Fruit fly (Drosophila melanogaster) whole organism, prepupa: Measurements from ENCODE around the gene Polr3G.

Experiments
- CG16779 ChIP-seq: fragments of 200-800 bp; sonication (Bioruptor generic); optimal IDR thresholded peaks from 3 replicates; lab custom pipeline; 2017; ENCODE audit warnings: missing biosample characterization, mild to moderate bottlenecking, missing genetic modification characterization
- CG3919 ChIP-seq: fragments of 200-800 bp; sonication (Bioruptor generic); optimal IDR thresholded peaks from 3 replicates; lab custom pipeline; 2016; ENCODE audit warnings: missing biosample characterization, missing genetic modification characterization
- CG7368 ChIP-seq: fragments of 200-800 bp; sonication (Bioruptor generic); optimal IDR thresholded peaks from 3 replicates; lab custom pipeline; 2016; ENCODE audit warnings: missing biosample characterization, missing genetic modification characterization
- CG8632 ChIP-seq: fragments of 200-800 bp; sonication (Bioruptor generic); optimal IDR thresholded peaks from 3 replicates; lab custom pipeline; 2016; ENCODE audit warnings: missing biosample characterization, missing genetic modification characterization
- OdsH ChIP-seq: fragments of 200-800 bp; sonication (Bioruptor generic); optimal IDR thresholded peaks from 3 replicates; lab custom pipeline; 2016; ENCODE audit warnings: missing biosample characterization, missing genetic modification characterization
- Smox ChIP-seq: fragments of 200-800 bp; sonication (Bioruptor generic); optimal IDR thresholded peaks from 3 replicates; lab custom pipeline; 2016; ENCODE audit warnings: missing biosample characterization, missing genetic modification characterization
- cyc ChIP-seq: fragments of 200-800 bp; sonication (Bioruptor generic); optimal IDR thresholded peaks from 3 replicates; lab custom pipeline; 2016; ENCODE audit warnings: missing biosample characterization, missing genetic modification characterization
- net ChIP-seq: fragments of 200-800 bp; sonication (Bioruptor generic); optimal IDR thresholded peaks from 3 replicates; lab custom pipeline; 2016; ENCODE audit warnings: missing biosample characterization, missing genetic modification characterization

DNA sequence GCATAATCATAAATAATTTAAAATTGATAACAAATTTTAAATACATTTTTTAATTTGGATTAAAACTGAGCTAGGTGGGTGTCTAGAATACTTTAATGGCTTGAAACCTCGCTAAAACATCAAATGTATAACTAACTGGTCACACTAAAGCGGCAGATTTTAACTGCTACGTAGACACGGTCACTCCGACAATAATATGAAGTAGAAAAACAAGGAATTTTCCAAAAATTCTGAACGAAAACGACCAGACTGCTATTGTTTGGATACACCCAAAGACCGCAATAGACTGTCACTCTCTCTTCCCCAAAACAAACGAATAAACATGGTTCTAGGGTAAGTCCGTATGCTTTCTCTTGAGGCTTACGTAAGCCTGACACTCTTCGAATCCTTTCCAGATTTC is 38.9 kb upstream of the Polr3G start, which contains the start of gene QIL1:
- TF ChIP-seq OdsH (GFP tag; lab: Kevin White, UChicago) (no peak), Smox (GFP tag; lab: Kevin White, UChicago) (no peak), CG8632 (GFP tag; lab: Kevin White, UChicago) (no peak), CG16779 (tag; lab: Kevin White, UChicago) (no peak), net (GFP tag; lab: Kevin White, UChicago) (no peak), CG7368 (GFP tag; lab: Kevin White, UChicago) (no peak), cyc (GFP tag; lab: Kevin White, UChicago) (no peak), CG3919 (GFP tag; lab: Kevin White, UChicago) (no peak)
